Fruit fly (Drosophila melanogaster) whole organism, embryonic: ENCODE measurements around the gene GstT4.
A peak's percentile ranks its signal among the peaks of the same experiment; 100 is the strongest.

Source experiments
- B-H1 ChIP-seq: fragments of 200-800 bp; sonication (Bioruptor generic); IDR thresholded peaks from 3 replicates; pipeline ENCODE4 v1.3.6; 2022; ENCODE audit warnings: missing biosample characterization, missing genetic modification characterization
- CG1233 ChIP-seq: fragments of 200-800 bp; sonication (Bioruptor generic); optimal IDR thresholded peaks from 4 replicates; lab custom pipeline; 2018; ENCODE audit warnings: missing biosample characterization, mild to moderate bottlenecking, missing genetic modification characterization
- CG12659 ChIP-seq: fragments of 200-800 bp; sonication (Bioruptor generic); optimal IDR thresholded peaks from 3 replicates; lab custom pipeline; 2017; ENCODE audit warnings: mild to moderate bottlenecking, missing biosample characterization, missing genetic modification reagents, missing genetic modification characterization
- CG13424 ChIP-seq: fragments of 200-800 bp; sonication (Bioruptor generic); optimal IDR thresholded peaks from 2 replicates; lab custom pipeline; 2019; ENCODE audit warnings: missing biosample characterization, mild to moderate bottlenecking, missing genetic modification characterization, moderate library complexity
- CG13894 ChIP-seq: fragments of 200-800 bp; sonication (Bioruptor generic); optimal IDR thresholded peaks from 3 replicates; lab custom pipeline; 2018; ENCODE audit warnings: missing biosample characterization, mild to moderate bottlenecking, missing genetic modification characterization, moderate library complexity
- CG14014 ChIP-seq: fragments of 200-800 bp; sonication (Bioruptor generic); IDR thresholded peaks from 2 replicates; pipeline ENCODE4 v1.3.6; 2022; ENCODE audit warnings: missing biosample characterization, missing genetic modification characterization
- CG15269 ChIP-seq: fragments of 200-800 bp; sonication (Bioruptor generic); optimal IDR thresholded peaks from 2 replicates; lab custom pipeline; 2018; ENCODE audit warnings: missing biosample characterization, mild to moderate bottlenecking, missing genetic modification characterization, moderate library complexity
- CG16779 ChIP-seq: fragments of 200-800 bp; sonication (Bioruptor generic); IDR thresholded peaks from 2 replicates; pipeline ENCODE4 v1.3.6; 2022; ENCODE audit warnings: missing biosample characterization, missing genetic modification characterization
- CG17361 ChIP-seq: fragments of 200-800 bp; sonication (Bioruptor generic); IDR thresholded peaks from 3 replicates; pipeline ENCODE4 v1.3.6; 2022; ENCODE audit warnings: missing biosample characterization, missing genetic modification characterization
- CG17385 ChIP-seq: fragments of 200-800 bp; sonication (Bioruptor generic); optimal IDR thresholded peaks from 3 replicates; lab custom pipeline; 2018; ENCODE audit warnings: missing biosample characterization, mild to moderate bottlenecking, missing genetic modification characterization
- CG17912 ChIP-seq: fragments of 200-800 bp; sonication (Bioruptor generic); optimal IDR thresholded peaks from 2 replicates; lab custom pipeline; 2018; ENCODE audit warnings: missing biosample characterization, mild to moderate bottlenecking, missing genetic modification characterization
- CG2120 ChIP-seq: fragments of 200-800 bp; sonication (Bioruptor generic); optimal IDR thresholded peaks from 3 replicates; lab custom pipeline; 2016; ENCODE audit warnings: missing biosample characterization, missing genetic modification characterization
- CG2712 ChIP-seq: fragments of 200-800 bp; optimal IDR thresholded peaks from 3 replicates; lab custom pipeline; 2019; ENCODE audit warnings: missing biosample characterization, mild to moderate bottlenecking, missing genetic modification characterization, moderate library complexity
- CG6683 ChIP-seq: fragments of 200-800 bp; sonication (Bioruptor generic); optimal IDR thresholded peaks from 2 replicates; lab custom pipeline; 2017; ENCODE audit warnings: missing biosample characterization, mild to moderate bottlenecking, missing genetic modification characterization, missing genetic modification reagents
- CG8388 ChIP-seq: fragments of 200-800 bp; sonication (Bioruptor generic); optimal IDR thresholded peaks from 2 replicates; lab custom pipeline; 2019; ENCODE audit warnings: missing biosample characterization, mild to moderate bottlenecking, missing genetic modification characterization, moderate library complexity
- CG9817 ChIP-seq: fragments of 200-800 bp; sonication (Bioruptor generic); optimal IDR thresholded peaks from 2 replicates; lab custom pipeline; 2018; ENCODE audit warnings: missing biosample characterization, mild to moderate bottlenecking, missing genetic modification characterization, moderate library complexity
- CrebB ChIP-seq: fragments of 200-800 bp; sonication (Bioruptor generic); optimal IDR thresholded peaks from 3 replicates; lab custom pipeline; 2018; ENCODE audit warnings: missing biosample characterization, mild to moderate bottlenecking, missing genetic modification characterization
- D19A ChIP-seq: fragments of 200-800 bp; optimal IDR thresholded peaks from 3 replicates; lab custom pipeline; 2019; ENCODE audit warnings: missing biosample characterization, mild to moderate bottlenecking, missing genetic modification characterization, moderate library complexity
- E2f1 ChIP-seq: fragments of 200-800 bp; sonication (Bioruptor generic); IDR thresholded peaks from 2 replicates; pipeline ENCODE4 v1.3.6; 2022; ENCODE audit warnings: missing biosample characterization, missing genetic modification characterization
- Fer3 ChIP-seq: fragments of 200-800 bp; sonication (Bioruptor generic); optimal IDR thresholded peaks from 2 replicates; lab custom pipeline; 2018; ENCODE audit warnings: missing biosample characterization, mild to moderate bottlenecking, missing genetic modification characterization, moderate library complexity
- Jarid2 ChIP-seq: fragments of 200-800 bp; sonication (Bioruptor generic); optimal IDR thresholded peaks from 3 replicates; lab custom pipeline; 2017; ENCODE audit warnings: mild to moderate bottlenecking, missing biosample characterization, missing genetic modification reagents, missing genetic modification characterization
- MBD-R2 ChIP-seq: fragments of 200-800 bp; sonication (Bioruptor generic); IDR thresholded peaks from 2 replicates; pipeline ENCODE4 v1.3.6; 2022; ENCODE audit warnings: missing biosample characterization, missing genetic modification characterization
- Nf-YA ChIP-seq: fragments of 200-800 bp; sonication (Bioruptor generic); IDR thresholded peaks from 2 replicates; pipeline ENCODE4 v1.3.6; 2022; ENCODE audit warnings: missing biosample characterization, missing genetic modification characterization
- Stat92E ChIP-seq, 3 experiments: fragments of >200 bp in 2 of 3; fragments of 200-800 bp in 1 of 3; sonication (Bioruptor generic) in 1 of 3; optimal IDR thresholded peaks; 2 replicates each; lab custom pipeline; 2017 to 2019; ENCODE audit warnings: missing biosample characterization in 3 of 3, missing genetic modification characterization in 3 of 3, mild to moderate bottlenecking in 1 of 3, moderate library complexity in 1 of 3
- al ChIP-seq: fragments of 200-800 bp; sonication (Bioruptor generic); IDR thresholded peaks from 2 replicates; pipeline ENCODE4 v1.3.6; 2022; ENCODE audit warnings: missing biosample characterization, missing genetic modification characterization
- ato ChIP-seq: fragments of 200-800 bp; sonication (Bioruptor generic); IDR thresholded peaks from 2 replicates; pipeline ENCODE4 v1.3.6; 2022; ENCODE audit warnings: missing biosample characterization, missing genetic modification characterization; ENCODE audit not compliant: partially characterized antibody
- bbx ChIP-seq: fragments of 200-800 bp; sonication (Bioruptor generic); IDR thresholded peaks from 2 replicates; pipeline ENCODE4 v1.3.6; 2022; ENCODE audit warnings: missing biosample characterization, missing genetic modification characterization; ENCODE audit not compliant: partially characterized antibody
- caup ChIP-seq: fragments of 200-800 bp; sonication (Bioruptor generic); optimal IDR thresholded peaks from 3 replicates; lab custom pipeline; 2017; ENCODE audit warnings: missing biosample characterization, mild to moderate bottlenecking, missing genetic modification characterization, moderate library complexity; ENCODE audit not compliant: severe bottlenecking
- croc ChIP-seq: fragments of 200-800 bp; sonication (Bioruptor generic); conservative IDR thresholded peaks from 3 replicates; pipeline ENCODE4 v1.3.6; 2022; ENCODE audit warnings: missing biosample characterization, missing genetic modification characterization
- cwo ChIP-seq: fragments of 200-800 bp; sonication (Bioruptor generic); optimal IDR thresholded peaks from 3 replicates; lab custom pipeline; 2017; ENCODE audit warnings: missing biosample characterization, missing genetic modification characterization, mild to moderate bottlenecking, moderate library complexity, missing genetic modification reagents
- dmrt99B ChIP-seq: fragments of 200-800 bp; sonication (Bioruptor generic); optimal IDR thresholded peaks from 2 replicates; lab custom pipeline; 2018; ENCODE audit warnings: missing biosample characterization, mild to moderate bottlenecking, missing genetic modification characterization, moderate library complexity
- dysf ChIP-seq: fragments of 200-800 bp; sonication (Bioruptor generic); IDR thresholded peaks from 3 replicates; pipeline ENCODE4 v1.3.6; 2022; ENCODE audit warnings: missing biosample characterization, missing genetic modification characterization
- emc ChIP-seq: fragments of 200-800 bp; sonication (Bioruptor generic); optimal IDR thresholded peaks from 2 replicates; lab custom pipeline; 2016; ENCODE audit warnings: missing biosample characterization, missing genetic modification characterization
- fd96Cb ChIP-seq: fragments of 200-800 bp; sonication (Bioruptor generic); optimal IDR thresholded peaks from 2 replicates; lab custom pipeline; 2018; ENCODE audit warnings: missing biosample characterization, mild to moderate bottlenecking, missing genetic modification characterization, moderate library complexity
- gce ChIP-seq: fragments of 200-800 bp; sonication (Bioruptor generic); IDR thresholded peaks from 3 replicates; pipeline ENCODE4 v1.3.6; 2022; ENCODE audit warnings: missing biosample characterization, missing genetic modification characterization
- gcm ChIP-seq: fragments of 200-800 bp; sonication (Bioruptor generic); optimal IDR thresholded peaks from 2 replicates; lab custom pipeline; 2019; ENCODE audit warnings: missing biosample characterization, mild to moderate bottlenecking, missing genetic modification characterization, moderate library complexity
- grau ChIP-seq: fragments of 200-800 bp; optimal IDR thresholded peaks from 3 replicates; lab custom pipeline; 2019; ENCODE audit warnings: missing biosample characterization, mild to moderate bottlenecking, missing genetic modification characterization, moderate library complexity
- knrl ChIP-seq: fragments of 200-800 bp; sonication (Bioruptor generic); IDR thresholded peaks from 3 replicates; pipeline ENCODE4 v1.3.6; 2022; ENCODE audit warnings: missing biosample characterization, missing genetic modification characterization; ENCODE audit not compliant: partially characterized antibody
- lab ChIP-seq: fragments of 200-800 bp; sonication (Bioruptor generic); optimal IDR thresholded peaks from 3 replicates; lab custom pipeline; 2017; ENCODE audit warnings: missing biosample characterization, missing genetic modification characterization, mild to moderate bottlenecking, moderate library complexity, missing genetic modification reagents
- lilli ChIP-seq: fragments of 200-800 bp; sonication (Bioruptor generic); optimal IDR thresholded peaks from 3 replicates; lab custom pipeline; 2016; ENCODE audit warnings: missing biosample characterization, missing genetic modification characterization
- luna ChIP-seq: fragments of 200-800 bp; sonication (Bioruptor generic); optimal IDR thresholded peaks from 2 replicates; lab custom pipeline; 2016; ENCODE audit warnings: missing biosample characterization, missing genetic modification characterization
- rib ChIP-seq: fragments of 200-800 bp; sonication (Bioruptor generic); IDR thresholded peaks from 2 replicates; pipeline ENCODE4 v1.3.6; 2022; ENCODE audit warnings: missing biosample characterization, missing genetic modification characterization
- sens-2 ChIP-seq: fragments of 200-800 bp; sonication (Bioruptor generic); IDR thresholded peaks from 2 replicates; pipeline ENCODE4 v1.3.6; 2022; ENCODE audit warnings: missing biosample characterization, missing genetic modification characterization
- ssp ChIP-seq: fragments of 200-800 bp; sonication (Bioruptor generic); IDR thresholded peaks from 2 replicates; pipeline ENCODE4 v1.3.6; 2022; ENCODE audit warnings: missing biosample characterization, missing genetic modification characterization
- tap ChIP-seq: fragments of 200-800 bp; optimal IDR thresholded peaks from 3 replicates; lab custom pipeline; 2019; ENCODE audit warnings: missing biosample characterization, mild to moderate bottlenecking, missing genetic modification characterization, moderate library complexity
- toy ChIP-seq: fragments of 200-800 bp; sonication (Bioruptor generic); IDR thresholded peaks from 2 replicates; pipeline ENCODE4 v1.3.6; 2022; ENCODE audit warnings: missing biosample characterization, missing genetic modification characterization
- tup ChIP-seq: fragments of 200-800 bp; sonication (Bioruptor generic); optimal IDR thresholded peaks from 2 replicates; lab custom pipeline; 2016; ENCODE audit warnings: missing biosample characterization, mild to moderate bottlenecking, missing genetic modification characterization, moderate library complexity
- wdn ChIP-seq: fragments of 200-800 bp; sonication (Bioruptor generic); IDR thresholded peaks from 2 replicates; pipeline ENCODE4 v1.3.6; 2022; ENCODE audit warnings: missing biosample characterization, missing genetic modification characterization

GstT4 gene

dm6 chrX:13390465-13391173, 13.9 kb upstream of the GstT4 start (continued):
- TF ChIP-seq grau (tag; lab: Kevin White, UChicago) (peak; percentile 82), dysf (GFP tag; lab: Robert Waterston, UW) (peak; percentile 78; the same call in 2 of the 3 replicates), D19A (tag; lab: Kevin White, UChicago) (peak; percentile 57), lab (GFP tag; lab: Kevin White, UChicago) (peak; percentile 85), Stat92E (GFP tag; optimal IDR thresholded peaks at IDR 0.05; lab: Kevin White, UChicago) (no peak), B-H1 (GFP tag; lab: Robert Waterston, UW) (peak; percentile 40; the same call in 1 of the 3 replicates), CG17361 (GFP tag; lab: Robert Waterston, UW) (peak; percentile 51), CG16779 (GFP tag; lab: Robert Waterston, UW) (0 out of 2 replicates have a peak, but pooled peaks have one; percentile 3), toy (peak; percentile 62; the same call in 1 of the 2 replicates), CG13424 (tag; lab: Kevin White, UChicago) (peak; percentile 74), gce (no peak), CrebB (tag; lab: Kevin White, UChicago) (peak; percentile 24), ato (GFP tag; lab: Robert Waterston, UW) (no peak), CG2120 (GFP tag; lab: Kevin White, UChicago) (peak; percentile 59), knrl (GFP tag; lab: Robert Waterston, UW) (no peak), tup (GFP tag; lab: Kevin White, UChicago) (no peak), gcm (GFP tag; lab: Kevin White, UChicago) (peak; percentile 18), CG8388 (GFP tag; lab: Kevin White, UChicago) (peak; percentile 22), CG9817 (tag; lab: Kevin White, UChicago) (peak; percentile 73), emc (GFP tag; lab: Kevin White, UChicago) (no peak), croc (GFP tag; lab: Robert Waterston, UW) (no peak), rib (peak; percentile 64; the same call in 1 of the 2 replicates), bbx (GFP tag; lab: Robert Waterston, UW) (no peak), CG15269 (peak; percentile 85), CG6683 (GFP tag; lab: Kevin White, UChicago) (peak; percentile 49), dmrt99B (peak; percentile 66), CG17912 (GFP tag; lab: Kevin White, UChicago) (no peak), CG13894 (tag; lab: Kevin White, UChicago) (peak; percentile 81), ssp (GFP tag; lab: Robert Waterston, UW) (no peak; the same call in 1 of the 2 replicates), MBD-R2 (GFP tag; lab: Robert Waterston, UW) (peak; percentile 67; the same call in 1 of the 2 replicates), E2f1 (GFP tag; lab: Robert Waterston, UW) (peak; percentile 66), CG12659 (GFP tag; lab: Kevin White, UChicago) (peak; percentile 75), luna (GFP tag; lab: Kevin White, UChicago) (no peak), cwo (peak; percentile 65), Jarid2 (GFP tag; lab: Kevin White, UChicago) (peak; percentile 23), CG2712 (tag; lab: Kevin White, UChicago) (peak; percentile 71), wdn (GFP tag; lab: Robert Waterston, UW) (0 out of 2 replicates have a peak, but pooled peaks have one; percentile 50), lilli (GFP tag; lab: Kevin White, UChicago) (peak; percentile 16), al (peak; percentile 85), caup (peak; percentile 74), sens-2 (GFP tag; lab: Robert Waterston, UW) (no peak), CG17385 (peak; percentile 61), CG1233 (GFP tag; lab: Kevin White, UChicago) (peak; percentile 56), Nf-YA (GFP tag; lab: Robert Waterston, UW) (peak; percentile 57; the same call in 1 of the 2 replicates), tap (tag; lab: Kevin White, UChicago) (peak; percentile 56), Fer3 (tag; lab: Kevin White, UChicago) (peak; percentile 83), fd96Cb (tag; lab: Kevin White, UChicago) (peak; percentile 5), CG14014 (GFP tag; lab: Robert Waterston, UW) (peak; percentile 78)
